Fruit fly (Drosophila melanogaster): ENCODE measurements around the gene Ilp2.

DNA sequence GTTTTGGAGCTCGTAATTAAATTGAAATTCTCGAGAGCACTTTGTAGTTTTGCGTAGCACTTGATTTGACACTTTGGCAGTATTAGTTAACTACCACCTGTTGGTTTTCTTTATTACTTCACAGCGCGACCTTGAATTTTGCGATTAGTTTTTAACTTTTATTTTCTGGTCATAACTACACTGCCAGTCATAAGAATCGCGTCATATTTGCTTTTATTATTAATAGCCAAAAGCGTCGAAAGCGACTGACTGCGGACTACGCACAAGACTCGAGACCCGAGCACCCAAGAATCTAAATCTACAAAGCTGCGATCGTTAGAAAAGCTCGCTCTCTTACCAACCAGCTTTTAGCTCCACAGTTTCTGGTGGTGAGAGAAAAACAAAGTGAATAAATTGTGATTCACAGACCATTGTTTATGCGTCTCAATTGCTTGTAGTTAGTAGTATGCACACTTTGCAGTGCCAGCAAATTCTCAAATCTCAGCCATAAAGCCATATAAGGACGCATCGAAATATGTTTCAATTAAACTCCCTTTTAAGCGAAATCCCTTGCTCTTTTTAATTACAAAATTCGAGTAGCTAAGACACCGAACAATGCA lies 39.2 kb upstream of the Ilp2 start, which contains the start of gene CG42268:
- no peak for TF ChIP-seq rib (GFP tag; IDR thresholded peaks at IDR 0.05)
- no peak for TF ChIP-seq CG18476 (GFP tag; optimal IDR thresholded peaks at IDR 0.05)
- TF ChIP-seq Awh (GFP tag; IDR thresholded peaks at IDR 0.05), result no peak
- no peak for TF ChIP-seq Rx (GFP tag; IDR thresholded peaks at IDR 0.05)
